Worm (Caenorhabditis elegans): ENCODE data around the gene vha-4.

DNA sequence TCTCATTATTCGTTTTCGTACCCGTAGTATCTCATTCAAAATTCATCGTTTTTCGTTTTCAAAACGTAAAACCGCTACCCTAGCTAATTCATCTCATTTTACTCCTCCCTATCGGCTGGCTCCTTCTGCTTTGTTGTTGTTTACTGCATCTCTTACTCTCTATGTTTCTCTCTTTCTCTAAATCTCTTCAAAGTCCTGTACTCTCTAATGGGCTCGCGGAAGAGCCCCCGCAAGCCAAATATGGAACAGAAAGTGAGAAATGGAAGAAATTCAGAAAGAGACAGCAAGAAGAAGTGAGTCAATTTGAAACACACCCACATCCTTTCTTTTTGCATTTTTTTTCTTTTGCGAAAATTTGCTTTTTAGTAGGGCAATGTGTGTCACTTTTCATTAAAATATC is 40.5 kb downstream of the vha-4 start:
- TF ChIP-seq nhr-76 (tag; optimal IDR thresholded peaks at IDR 0.05) (no peak), elt-3 (tag; optimal IDR thresholded peaks at IDR 0.05) (no peak), flh-1 (GFP tag; optimal IDR thresholded peaks at IDR 0.05) (no peak), unc-62 (GFP tag; optimal IDR thresholded peaks at IDR 0.05) (no peak), lsy-2 (tag; optimal IDR thresholded peaks at IDR 0.05) (no peak), mab-5 (tag; optimal IDR thresholded peaks at IDR 0.05) (no peak), nhr-12 (tag; optimal IDR thresholded peaks at IDR 0.05) (no peak), lin-13 (tag; optimal IDR thresholded peaks at IDR 0.05) (no peak)

Data from whole organism, mixed stage, embryonic.